Worm (Caenorhabditis elegans): ENCODE results near the gene mnp-1.

ce11 chrIII:4313061-4313962 lies 43.1 kb upstream of the mnp-1 start, which contains the start of the genes evl-14 and dcn-1:
- TF ChIP-seq lsy-2 (tag; optimal IDR thresholded peaks at IDR 0.05) (peak; percentile 81 to 90), pag-3 (tag; optimal IDR thresholded peaks at IDR 0.05; ENCODE audit: borderline replicate concordance, insufficient read depth) (no peak), lin-13 (GFP tag; optimal IDR thresholded peaks at IDR 0.05) (peak; percentile 68), ceh-90 (tag; optimal IDR thresholded peaks at IDR 0.05) (no peak), efl-1 (optimal IDR thresholded peaks at IDR 0.05) (peak; percentile 80 to 81), efl-1 (GFP tag; optimal IDR thresholded peaks at IDR 0.05 in 1 of 2) (peak; percentile 75 to 97), unc-62 (GFP tag; optimal IDR thresholded peaks at IDR 0.05) (no peak), nhr-76 (tag; optimal IDR thresholded peaks at IDR 0.05) (no peak), ceh-8 (GFP tag; optimal IDR thresholded peaks at IDR 0.05) (no peak), zip-4 (GFP tag; optimal IDR thresholded peaks at IDR 0.05) (no peak), snpc-4 (tag; optimal IDR thresholded peaks at IDR 0.05) (peak; percentile 11)

Data from whole organism, L1 larva.